Worm (Caenorhabditis elegans): ENCODE measurements around the gene srh-75.

srh-75 gene

ce11 chrV:11043767-11044166, 13.2 kb downstream of the srh-75 start, which contains the start of gene C45B11.6:
Gene C45B11.6 (plus strand): TSS chrV:11044067.
- TF ChIP-seq unc-62 (GFP tag; optimal IDR thresholded peaks at IDR 0.05), result no peak

- TF ChIP-seq unc-62 (GFP tag; optimal IDR thresholded peaks at IDR 0.05), result no peak
Observed at ce11 chrV:11042538-11042937, 14.4 kb downstream of the srh-75 start, which contains the start of gene C45B11.2. Gene C45B11.2 (plus strand): TSS chrV:11042710.

ce11 chrV:11041499-11041898, 15.4 kb downstream of the srh-75 start, which contains the start of gene C45B11.5:
Gene C45B11.5 (plus strand): TSS chrV:11041799.
- no peak for TF ChIP-seq unc-62 (GFP tag; optimal IDR thresholded peaks at IDR 0.05)

ce11 chrV:11040473-11040872, 16.5 kb downstream of the srh-75 start, which contains the start of gene C45B11.8:
Gene C45B11.8 (plus strand): TSS chrV:11040773.
- no peak for TF ChIP-seq unc-62 (GFP tag; optimal IDR thresholded peaks at IDR 0.05)

ce11 chrV:11040020-11040419, 16.9 kb downstream of the srh-75 start, which contains the start of gene C45B11.9:
Gene C45B11.9 (plus strand): TSS chrV:11040320.
- TF ChIP-seq unc-62 (GFP tag; optimal IDR thresholded peaks at IDR 0.05), result no peak

ce11 chrV:11039379-11039954, 17.5 kb downstream of the srh-75 start, which contains the start of gene pak-2:
Gene pak-2 (minus strand): TSS chrV:11039429.
- TF ChIP-seq unc-62 (GFP tag; optimal IDR thresholded peaks at IDR 0.05), result no peak

ce11 chrV:11034748-11035147, 22.2 kb downstream of the srh-75 start, which contains the start of gene pptr-2:
Gene pptr-2 (minus strand): TSS chrV:11034931.
- TF ChIP-seq unc-62 (GFP tag; optimal IDR thresholded peaks at IDR 0.05), result no peak

- TF ChIP-seq unc-62 (GFP tag; optimal IDR thresholded peaks at IDR 0.05), result no peak
Observed at ce11 chrV:11033241-11033640, 23.7 kb downstream of the srh-75 start.

- TF ChIP-seq unc-62 (GFP tag; optimal IDR thresholded peaks at IDR 0.05), result no peak
Observed at ce11 chrV:11030675-11031074, 26.3 kb downstream of the srh-75 start.

ce11 chrV:11029309-11029708, 27.6 kb downstream of the srh-75 start:
- TF ChIP-seq unc-62 (GFP tag; optimal IDR thresholded peaks at IDR 0.05), result no peak

- no peak for TF ChIP-seq unc-62 (GFP tag; optimal IDR thresholded peaks at IDR 0.05)
Observed at ce11 chrV:11027740-11028139, 29.2 kb downstream of the srh-75 start.

- no peak for TF ChIP-seq unc-62 (GFP tag; optimal IDR thresholded peaks at IDR 0.05)
Observed at ce11 chrV:11022817-11023216, 34.1 kb downstream of the srh-75 start, which contains the start of the genes C13G3.12 and hot-6. Gene C13G3.12 (minus strand): TSS chrV:11022917. Gene hot-6 (minus strand): TSS chrV:11022937.

ce11 chrV:11016846-11017553, 39.9 kb downstream of the srh-75 start:
- no peak for TF ChIP-seq unc-62 (GFP tag; optimal IDR thresholded peaks at IDR 0.05)

- TF ChIP-seq unc-62 (GFP tag; optimal IDR thresholded peaks at IDR 0.05), result no peak
Observed at ce11 chrV:11014758-11015157, 42.2 kb downstream of the srh-75 start.

- TF ChIP-seq unc-62 (GFP tag; optimal IDR thresholded peaks at IDR 0.05), result no peak
Observed at ce11 chrV:11013179-11013578, 43.8 kb downstream of the srh-75 start.

- TF ChIP-seq unc-62 (GFP tag; optimal IDR thresholded peaks at IDR 0.05), result no peak
Observed at ce11 chrV:11012419-11012818, 44.5 kb downstream of the srh-75 start, which contains the start of gene C13G3.1. Gene C13G3.1 (minus strand): TSS chrV:11012465.

- no peak for TF ChIP-seq unc-62 (GFP tag; optimal IDR thresholded peaks at IDR 0.05)
Observed at ce11 chrV:11011807-11012206, 45.1 kb downstream of the srh-75 start.

Measured in whole organism, dauer.